Fruit fly (Drosophila melanogaster) whole organism, embryonic: ENCODE measurements around the gene CSN5.

ENCODE experiments used
- B-H2 ChIP-seq: fragments of 200-800 bp; sonication (Bioruptor generic); optimal IDR thresholded peaks from 2 replicates; lab custom pipeline; 2018; ENCODE audit warnings: missing biosample characterization, mild to moderate bottlenecking, missing genetic modification characterization
- BEAF-32 ChIP-seq: fragments of 200-800 bp; sonication (Bioruptor generic); optimal IDR thresholded peaks from 3 replicates; lab custom pipeline; 2017; ENCODE audit warnings: missing biosample characterization, missing genetic modification characterization, mild to moderate bottlenecking, moderate library complexity, missing genetic modification reagents
- CG11456 ChIP-seq: fragments of 200-800 bp; sonication (Bioruptor generic); IDR thresholded peaks from 3 replicates; pipeline ENCODE4 v1.3.6; 2022; ENCODE audit warnings: missing biosample characterization, missing genetic modification characterization
- CG12299 ChIP-seq: fragments of 200-800 bp; sonication (Bioruptor generic); optimal IDR thresholded peaks from 2 replicates; lab custom pipeline; 2018; ENCODE audit warnings: missing biosample characterization, mild to moderate bottlenecking, missing genetic modification characterization
- CG12769 ChIP-seq: fragments of 200-800 bp; sonication (Bioruptor generic); optimal IDR thresholded peaks from 2 replicates; lab custom pipeline; 2019; ENCODE audit warnings: missing biosample characterization, mild to moderate bottlenecking, missing genetic modification characterization, moderate library complexity
- CG13287 ChIP-seq: fragments of 200-800 bp; sonication (Bioruptor generic); IDR thresholded peaks from 2 replicates; pipeline ENCODE4 v1.3.6; 2022; ENCODE audit warnings: missing biosample characterization, missing genetic modification characterization; ENCODE audit not compliant: partially characterized antibody
- CG16813 ChIP-seq: fragments of 200-800 bp; sonication (Bioruptor generic); IDR thresholded peaks from 3 replicates; pipeline ENCODE4 v1.3.6; 2022; ENCODE audit warnings: missing biosample characterization, missing genetic modification characterization; ENCODE audit not compliant: partially characterized antibody
- CG18262 ChIP-seq: fragments of 200-800 bp; optimal IDR thresholded peaks from 3 replicates; lab custom pipeline; 2019; ENCODE audit warnings: missing biosample characterization, mild to moderate bottlenecking, missing genetic modification characterization, moderate library complexity
- CG2199 ChIP-seq: fragments of 200-800 bp; sonication (Bioruptor generic); IDR thresholded peaks from 3 replicates; pipeline ENCODE4 v1.3.6; 2022; ENCODE audit warnings: missing biosample characterization, missing genetic modification characterization
- CG5953 ChIP-seq: fragments of 200-800 bp; sonication (Bioruptor generic); IDR thresholded peaks from 2 replicates; pipeline ENCODE4 v1.3.6; 2022; ENCODE audit warnings: missing biosample characterization, missing genetic modification characterization
- CG6272 ChIP-seq: fragments of 200-800 bp; sonication (Bioruptor generic); IDR thresholded peaks from 2 replicates; pipeline ENCODE4 v1.3.6; 2022; ENCODE audit warnings: missing biosample characterization, missing genetic modification characterization
- CG7556 ChIP-seq: fragments of 200-800 bp; sonication (Bioruptor generic); optimal IDR thresholded peaks from 2 replicates; lab custom pipeline; 2017; ENCODE audit warnings: missing biosample characterization, mild to moderate bottlenecking, missing genetic modification characterization
- CG8089 ChIP-seq: fragments of 200-800 bp; sonication (Bioruptor generic); optimal IDR thresholded peaks from 3 replicates; lab custom pipeline; 2016; ENCODE audit warnings: missing biosample characterization, missing genetic modification characterization
- CG9727 ChIP-seq: fragments of 200-800 bp; sonication (Bioruptor generic); optimal IDR thresholded peaks from 3 replicates; lab custom pipeline; 2017; ENCODE audit warnings: missing biosample characterization, mild to moderate bottlenecking, missing genetic modification characterization
- Camta ChIP-seq: fragments of 200-800 bp; sonication (Bioruptor generic); optimal IDR thresholded peaks from 2 replicates; lab custom pipeline; 2016; ENCODE audit warnings: missing biosample characterization, missing genetic modification characterization
- Dfd ChIP-seq, 2 experiments: fragments of >200 bp; optimal IDR thresholded peaks; 2 replicates each; lab custom pipeline; 2017; ENCODE audit warnings: missing biosample characterization in 2 of 2, missing genetic modification characterization in 2 of 2
- Dip2 ChIP-seq: fragments of 200-800 bp; sonication (Bioruptor generic); IDR thresholded peaks from 2 replicates; pipeline ENCODE4 v1.3.6; 2022; ENCODE audit warnings: missing biosample characterization, missing genetic modification characterization
- GATAe ChIP-seq: fragments of 200-800 bp; sonication (Bioruptor generic); conservative IDR thresholded peaks from 2 replicates; pipeline ENCODE4 v1.3.6; 2022; ENCODE audit warnings: missing biosample characterization, missing genetic modification characterization
- Gsc ChIP-seq: fragments of 200-800 bp; sonication (Bioruptor generic); IDR thresholded peaks from 2 replicates; pipeline ENCODE4 v1.3.6; 2022; ENCODE audit warnings: missing biosample characterization, missing genetic modification characterization
- Gug ChIP-seq: fragments of 200-800 bp; sonication (Bioruptor generic); IDR thresholded peaks from 4 replicates; pipeline ENCODE4 v1.3.6; 2022; ENCODE audit warnings: missing biosample characterization, missing genetic modification characterization
- H15 ChIP-seq: fragments of 200-800 bp; sonication (Bioruptor generic); IDR thresholded peaks from 3 replicates; pipeline ENCODE4 v1.3.6; 2022; ENCODE audit warnings: missing biosample characterization, missing genetic modification characterization
- Hr3 ChIP-seq: fragments of 200-800 bp; sonication (Bioruptor generic); optimal IDR thresholded peaks from 3 replicates; lab custom pipeline; 2016; ENCODE audit warnings: missing biosample characterization, missing genetic modification characterization
- Meics ChIP-seq: fragments of 200-800 bp; sonication (Bioruptor generic); optimal IDR thresholded peaks from 2 replicates; lab custom pipeline; 2017; ENCODE audit warnings: missing biosample characterization, mild to moderate bottlenecking, missing genetic modification characterization
- NC2β ChIP-seq: fragments of 200-800 bp; sonication (Bioruptor generic); optimal IDR thresholded peaks from 2 replicates; lab custom pipeline; 2016; ENCODE audit warnings: missing biosample characterization, missing genetic modification characterization
- Six4 ChIP-seq: fragments of 200-800 bp; sonication (Bioruptor generic); optimal IDR thresholded peaks from 2 replicates; lab custom pipeline; 2016; ENCODE audit warnings: missing biosample characterization, missing genetic modification characterization
- bsh ChIP-seq, 2 experiments: fragments of 200-800 bp; sonication (Bioruptor generic); optimal IDR thresholded peaks; 2 replicates each; lab custom pipeline; 2017 to 2018; ENCODE audit warnings: mild to moderate bottlenecking in 2 of 2, missing biosample characterization in 2 of 2, missing genetic modification characterization in 2 of 2, moderate library complexity in 1 of 2
- dmrt11E ChIP-seq: fragments of 200-800 bp; sonication (Bioruptor generic); optimal IDR thresholded peaks from 3 replicates; lab custom pipeline; 2018; ENCODE audit warnings: missing biosample characterization, mild to moderate bottlenecking, missing genetic modification characterization, moderate library complexity
- dpn ChIP-seq, 2 experiments: fragments of 200-800 bp; sonication (Bioruptor generic); optimal IDR thresholded peaks; 3 replicates each; lab custom pipeline; 2016; ENCODE audit warnings: missing biosample characterization in 2 of 2, missing genetic modification characterization in 2 of 2
- ewg ChIP-seq: fragments of 200-800 bp; sonication (Bioruptor generic); optimal IDR thresholded peaks from 3 replicates; lab custom pipeline; 2017; ENCODE audit warnings: mild to moderate bottlenecking, missing biosample characterization, missing genetic modification reagents, missing genetic modification characterization
- fd64A ChIP-seq: fragments of 200-800 bp; sonication (Bioruptor generic); optimal IDR thresholded peaks from 3 replicates; lab custom pipeline; 2018; ENCODE audit warnings: missing biosample characterization, mild to moderate bottlenecking, missing genetic modification characterization
- fd96Cb ChIP-seq: fragments of 200-800 bp; sonication (Bioruptor generic); optimal IDR thresholded peaks from 2 replicates; lab custom pipeline; 2018; ENCODE audit warnings: missing biosample characterization, mild to moderate bottlenecking, missing genetic modification characterization, moderate library complexity
- grau ChIP-seq: fragments of 200-800 bp; optimal IDR thresholded peaks from 3 replicates; lab custom pipeline; 2019; ENCODE audit warnings: missing biosample characterization, mild to moderate bottlenecking, missing genetic modification characterization, moderate library complexity
- hb ChIP-seq: fragments of 200-800 bp; sonication (Bioruptor generic); IDR thresholded peaks from 3 replicates; pipeline ENCODE4 v1.3.6; 2022; ENCODE audit warnings: missing biosample characterization, missing genetic modification characterization; ENCODE audit not compliant: partially characterized antibody
- hkb ChIP-seq, 2 experiments: fragments of 200-800 bp in 1 of 2; fragments of >200 bp in 1 of 2; sonication (Bioruptor generic) in 1 of 2; IDR thresholded peaks in 1 of 2; optimal IDR thresholded peaks in 1 of 2; 2 replicates each; pipeline versions ENCODE4 v1.3.6 to Lab custom; 2017 to 2022; ENCODE audit warnings: missing biosample characterization in 1 of 2, missing genetic modification characterization in 1 of 2
- kay ChIP-seq: fragments of 200-800 bp; sonication (Bioruptor generic); optimal IDR thresholded peaks from 2 replicates; lab custom pipeline; 2016; ENCODE audit warnings: missing biosample characterization, missing genetic modification characterization
- kni ChIP-seq: fragments of 200-800 bp; sonication (Bioruptor generic); optimal IDR thresholded peaks from 3 replicates; lab custom pipeline; 2017; ENCODE audit warnings: mild to moderate bottlenecking, missing biosample characterization, missing genetic modification reagents, missing genetic modification characterization
- lilli ChIP-seq: fragments of 200-800 bp; sonication (Bioruptor generic); optimal IDR thresholded peaks from 3 replicates; lab custom pipeline; 2016; ENCODE audit warnings: missing biosample characterization, missing genetic modification characterization
- lmd ChIP-seq: fragments of 200-800 bp; sonication (Bioruptor generic); IDR thresholded peaks from 2 replicates; pipeline ENCODE4 v1.3.6; 2022; ENCODE audit warnings: missing biosample characterization, missing genetic modification characterization
- lov ChIP-seq, 2 experiments: fragments of 200-800 bp in 1 of 2; fragments of >200 bp in 1 of 2; sonication (Bioruptor generic) in 1 of 2; IDR thresholded peaks in 1 of 2; optimal IDR thresholded peaks in 1 of 2; 2 replicates in 1 of 2; 3 replicates in 1 of 2; pipeline versions ENCODE4 v1.3.6 to Lab custom; 2017 to 2022; ENCODE audit warnings: missing biosample characterization in 1 of 2, missing genetic modification characterization in 1 of 2
- onecut ChIP-seq: fragments of 200-800 bp; sonication (Bioruptor generic); IDR thresholded peaks from 2 replicates; pipeline ENCODE4 v1.3.6; 2022; ENCODE audit warnings: missing biosample characterization, missing genetic modification characterization
- p53 ChIP-seq: fragments of 200-800 bp; sonication (Bioruptor generic); optimal IDR thresholded peaks from 2 replicates; lab custom pipeline; 2016; ENCODE audit warnings: missing biosample characterization, missing genetic modification characterization
- sr ChIP-seq: fragments of 200-800 bp; sonication (Bioruptor generic); IDR thresholded peaks from 3 replicates; pipeline ENCODE4 v1.3.6; 2022; ENCODE audit warnings: missing biosample characterization, missing genetic modification characterization
- stwl ChIP-seq: fragments of 200-800 bp; sonication (Bioruptor generic); optimal IDR thresholded peaks from 3 replicates; lab custom pipeline; 2018; ENCODE audit warnings: missing biosample characterization, mild to moderate bottlenecking, missing genetic modification characterization, moderate library complexity
- tll ChIP-seq, 2 experiments: fragments of 200-800 bp in 1 of 2; fragments of >200 bp in 1 of 2; sonication (Bioruptor generic) in 1 of 2; optimal IDR thresholded peaks; 2 replicates each; lab custom pipeline; 2017 to 2019; ENCODE audit warnings: missing biosample characterization in 2 of 2, missing genetic modification characterization in 2 of 2, mild to moderate bottlenecking in 1 of 2, moderate library complexity in 1 of 2
- toy ChIP-seq: fragments of 200-800 bp; sonication (Bioruptor generic); IDR thresholded peaks from 2 replicates; pipeline ENCODE4 v1.3.6; 2022; ENCODE audit warnings: missing biosample characterization, missing genetic modification characterization
- vfl ChIP-seq: fragments of 200-800 bp; sonication (Bioruptor generic); optimal IDR thresholded peaks from 2 replicates; lab custom pipeline; 2016; ENCODE audit warnings: missing biosample characterization, missing genetic modification characterization
- zfh2 ChIP-seq: fragments of 200-800 bp; sonication (Bioruptor generic); optimal IDR thresholded peaks from 2 replicates; lab custom pipeline; 2016; ENCODE audit warnings: missing biosample characterization, missing genetic modification characterization

The CSN5 gene

DNA sequence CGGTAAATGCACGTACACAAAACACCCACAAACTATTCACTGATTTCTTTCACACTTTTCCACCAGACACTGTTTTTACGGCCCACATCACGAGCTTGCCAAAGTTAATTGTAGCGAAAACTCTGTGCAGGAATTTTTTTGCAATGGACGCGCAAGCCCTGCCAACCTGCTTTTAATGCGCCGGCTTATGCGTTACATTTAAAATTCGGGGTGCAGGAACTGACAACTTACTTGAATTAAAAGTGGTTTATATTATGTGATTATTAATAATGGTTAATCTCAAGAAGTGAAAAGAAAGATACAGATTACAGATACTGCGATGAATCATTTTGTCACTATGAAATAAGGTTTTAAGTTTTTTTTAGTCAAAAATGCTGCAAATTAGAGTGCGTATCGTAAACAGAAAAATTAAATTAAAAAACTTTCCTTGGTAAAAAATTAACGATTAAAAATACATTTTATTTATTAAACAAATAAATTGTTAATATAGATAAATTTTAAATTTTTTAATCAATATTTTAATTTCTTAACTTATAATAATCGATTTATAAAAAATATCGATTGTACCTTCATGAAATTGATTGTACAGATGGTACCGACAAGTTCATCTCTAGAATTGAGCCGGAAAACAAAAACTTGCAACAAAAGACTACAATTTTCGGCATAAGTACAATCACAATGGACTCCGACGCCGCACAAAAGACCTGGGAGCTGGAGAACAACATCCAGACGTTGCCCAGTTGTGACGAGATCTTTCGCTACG, at the start of gene CSN5, which contains the start of gene CG42232 (continued):
- TF ChIP-seq onecut (GFP tag; lab: Robert Waterston, UW): no peak
- no peak for TF ChIP-seq vfl (GFP tag; lab: Kevin White, UChicago)
- peak; percentile 49 for TF ChIP-seq p53
- peak; percentile 72 for TF ChIP-seq Hr3 (GFP tag; lab: Kevin White, UChicago)
- TF ChIP-seq lov (optimal IDR thresholded peaks at IDR 0.05; lab: Kevin White, UChicago): no peak
- no peak for TF ChIP-seq lov (GFP tag; IDR thresholded peaks at IDR 0.05; lab: Robert Waterston, UW)
- no peak for TF ChIP-seq B-H2 (GFP tag; lab: Kevin White, UChicago)
- peak; percentile 40 for TF ChIP-seq NC2β (GFP tag; lab: Kevin White, UChicago)
- TF ChIP-seq GATAe (GFP tag; lab: Robert Waterston, UW): no peak
- TF ChIP-seq stwl (tag; lab: Kevin White, UChicago): peak; percentile 68
- peak in 1 of 2 experiments; percentile 69 for TF ChIP-seq dpn (GFP tag; optimal IDR thresholded peaks at IDR 0.05; lab: Kevin White, UChicago)
- no peak for TF ChIP-seq Dip2 (GFP tag; lab: Robert Waterston, UW)
- TF ChIP-seq CG11456 (GFP tag; lab: Robert Waterston, UW): peak; percentile 69; the same call in 2 of the 3 replicates
- peak; percentile 10 for TF ChIP-seq kay (GFP tag; lab: Kevin White, UChicago)
- TF ChIP-seq tll (GFP tag; optimal IDR thresholded peaks at IDR 0.05; lab: Kevin White, UChicago): peak in 1 of 2 experiments; percentile 28
- no peak for TF ChIP-seq hkb (optimal IDR thresholded peaks at IDR 0.05; lab: Kevin White, UChicago)
- peak; percentile 51; the same call in 1 of the 2 replicates for TF ChIP-seq hkb (GFP tag; IDR thresholded peaks at IDR 0.05; lab: Robert Waterston, UW)
- TF ChIP-seq CG8089 (GFP tag; lab: Kevin White, UChicago): no peak
- TF ChIP-seq CG7556: no peak
- no peak for TF ChIP-seq kni (GFP tag; lab: Kevin White, UChicago)
- TF ChIP-seq CG9727 (GFP tag; lab: Kevin White, UChicago): peak; percentile 68
- no peak; the same call in 3 of the 4 replicates for TF ChIP-seq Gug (GFP tag; lab: Robert Waterston, UW)
- peak; percentile 44 for TF ChIP-seq zfh2 (GFP tag; lab: Kevin White, UChicago)
- no peak for TF ChIP-seq grau
- peak; percentile 61 for TF ChIP-seq CG13287 (GFP tag; lab: Robert Waterston, UW)
- TF ChIP-seq toy (GFP tag; lab: Robert Waterston, UW): no peak
- no peak for TF ChIP-seq lilli
- TF ChIP-seq bsh (GFP tag; optimal IDR thresholded peaks at IDR 0.05; lab: Kevin White, UChicago): no peak
- peak; percentile 57 for TF ChIP-seq BEAF-32 (GFP tag; lab: Kevin White, UChicago)
- TF ChIP-seq dmrt11E (tag; lab: Kevin White, UChicago): peak; percentile 68
- TF ChIP-seq ewg: peak; percentile 15
- TF ChIP-seq Meics (GFP tag; lab: Kevin White, UChicago): peak; percentile 15
- TF ChIP-seq Camta: peak; percentile 22
- TF ChIP-seq hb (GFP tag; lab: Robert Waterston, UW): no peak
- TF ChIP-seq CG6272: peak; percentile 45; the same call in 1 of the 2 replicates
- peak; percentile 25; the same call in 1 of the 2 replicates for TF ChIP-seq lmd (GFP tag; lab: Robert Waterston, UW)
- no peak for TF ChIP-seq fd64A (GFP tag; lab: Kevin White, UChicago)
- TF ChIP-seq CG16813 (GFP tag; lab: Robert Waterston, UW): no peak; the same call in 2 of the 3 replicates
- no peak for TF ChIP-seq CG2199 (GFP tag; lab: Robert Waterston, UW)
- peak; percentile 49 for TF ChIP-seq fd96Cb (tag; lab: Kevin White, UChicago)
- TF ChIP-seq H15: peak; percentile 23; the same call in 1 of the 3 replicates
- TF ChIP-seq CG5953: 0 out of 2 replicates have a peak, but pooled peaks have one; percentile 16
- TF ChIP-seq Dfd (GFP tag; optimal IDR thresholded peaks at IDR 0.05; lab: Kevin White, UChicago): no peak
- TF ChIP-seq CG18262 (tag; lab: Kevin White, UChicago): peak; percentile 51
- TF ChIP-seq Gsc: no peak
- no peak for TF ChIP-seq sr (GFP tag; lab: Robert Waterston, UW)
- TF ChIP-seq CG12299 (tag; lab: Kevin White, UChicago): peak; percentile 9
- peak; percentile 14 for TF ChIP-seq Six4
- no peak for TF ChIP-seq CG12769 (tag; lab: Kevin White, UChicago)
